Worm (Caenorhabditis elegans) whole organism, L4 larva: ENCODE data around the gene F40F8.12.

ENCODE experiments used
- D1046.2 ChIP-seq: fragments of 200-800 bp; sonication (Bioruptor generic); IDR thresholded peaks from 2 replicates; pipeline ENCODE4 v1.3.6; 2022; ENCODE audit warnings: missing genetic modification characterization, missing compliant biosample characterization
- F10B5.3 ChIP-seq: sonication (generic microtip); optimal IDR thresholded peaks from 2 replicates; lab custom pipeline; 2016; ENCODE audit warnings: mild to moderate bottlenecking, missing genetic modification characterization, missing compliant biosample characterization
- F26F4.8 ChIP-seq: fragments of 200-800 bp; sonication (Bioruptor generic); conservative IDR thresholded peaks from 2 replicates; pipeline ENCODE4 v1.3.6; 2022; ENCODE audit warnings: missing genetic modification characterization, missing compliant biosample characterization
- F49E8.2 ChIP-seq: sonication (generic microtip); optimal IDR thresholded peaks from 2 replicates; lab custom pipeline; 2016; ENCODE audit warnings: missing compliant biosample characterization, mild to moderate bottlenecking, missing genetic modification characterization, borderline replicate concordance
- R02D3.7 ChIP-seq: fragments of 150-350 bp; sonication (generic microtip); optimal IDR thresholded peaks from 3 replicates; lab custom pipeline; 2014; ENCODE audit warnings: missing biosample characterization, missing genetic modification characterization
- T26A8.4 ChIP-seq: fragments of 200-800 bp; sonication (Bioruptor generic); IDR thresholded peaks from 2 replicates; pipeline ENCODE4 v1.3.6; 2022; ENCODE audit warnings: missing genetic modification characterization, missing compliant biosample characterization
- Y105C5A.15 ChIP-seq: fragments of 200-800 bp; sonication (Bioruptor generic); IDR thresholded peaks from 2 replicates; pipeline ENCODE4 v1.3.6; 2022; ENCODE audit warnings: missing genetic modification characterization, missing compliant biosample characterization
- Y48G9A.11 ChIP-seq: fragments of 200-800 bp; sonication (Bioruptor generic); IDR thresholded peaks from 2 replicates; pipeline ENCODE4 v1.3.6; 2022; ENCODE audit warnings: missing genetic modification reagents, missing genetic modification characterization, missing compliant biosample characterization
- Y75B8A.6 ChIP-seq: fragments of 200-800 bp; sonication (Bioruptor generic); IDR thresholded peaks from 2 replicates; pipeline ENCODE4 v1.3.6; 2022; ENCODE audit warnings: missing genetic modification reagents, missing genetic modification characterization, missing compliant biosample characterization
- ZK337.2 ChIP-seq: fragments of 200-800 bp; sonication (Bioruptor generic); IDR thresholded peaks from 2 replicates; pipeline ENCODE4 v1.3.6; 2022; ENCODE audit warnings: missing genetic modification reagents, missing genetic modification characterization, missing compliant biosample characterization
- aly-2 ChIP-seq: sonication (generic microtip); optimal IDR thresholded peaks from 2 replicates; lab custom pipeline; 2018; ENCODE audit warnings: missing biosample characterization, missing genetic modification characterization
- ceh-20 ChIP-seq: fragments of 200-800 bp; sonication (Bioruptor generic); IDR thresholded peaks from 2 replicates; pipeline ENCODE4 v1.3.6; 2022; ENCODE audit warnings: missing genetic modification reagents, missing genetic modification characterization, missing compliant biosample characterization
- ceh-28 ChIP-seq: fragments of 150-350 bp; optimal IDR thresholded peaks from 2 replicates; lab custom pipeline; 2014; ENCODE audit warnings: missing biosample characterization, missing genetic modification reagents, missing genetic modification characterization
- ceh-32 ChIP-seq: sonication (generic microtip); optimal IDR thresholded peaks from 2 replicates; lab custom pipeline; 2016; ENCODE audit warnings: mild to moderate bottlenecking, missing genetic modification characterization, missing compliant biosample characterization; ENCODE audit not compliant: poor library complexity
- ceh-44 ChIP-seq: fragments of 200-800 bp; sonication (Bioruptor generic); IDR thresholded peaks from 2 replicates; pipeline ENCODE4 v1.3.6; 2022; ENCODE audit warnings: missing genetic modification reagents, missing genetic modification characterization, missing compliant biosample characterization
- ces-1 ChIP-seq: fragments of 150-350 bp; sonication (generic microtip); optimal IDR thresholded peaks from 4 replicates; lab custom pipeline; 2014; ENCODE audit warnings: missing biosample characterization, missing genetic modification reagents, missing genetic modification characterization
- daf-12 ChIP-seq: fragments of 150-350 bp; optimal IDR thresholded peaks from 2 replicates; lab custom pipeline; 2014; ENCODE audit warnings: missing biosample characterization, missing genetic modification reagents, missing genetic modification characterization
- daf-16 ChIP-seq, 3 experiments: sonication (generic microtip); optimal IDR thresholded peaks; 2 replicates each; lab custom pipeline; 2016 to 2017; ENCODE audit warnings: missing genetic modification characterization in 3 of 3, missing genetic modification reagents in 3 of 3, mild to moderate bottlenecking in 2 of 3, missing compliant biosample characterization in 2 of 3, missing biosample characterization in 1 of 3, moderate library complexity in 1 of 3
- daf-8 ChIP-seq: fragments of 200-800 bp; sonication (Bioruptor generic); IDR thresholded peaks from 2 replicates; pipeline ENCODE4 v1.3.6; 2022; ENCODE audit warnings: missing genetic modification characterization, missing compliant biosample characterization
- egl-27 ChIP-seq: sonication (generic microtip); optimal IDR thresholded peaks from 3 replicates; lab custom pipeline; 2017; ENCODE audit warnings: missing biosample characterization, missing genetic modification reagents, missing genetic modification characterization
- fkh-10 ChIP-seq: fragments of 150-350 bp; optimal IDR thresholded peaks from 2 replicates; lab custom pipeline; 2014; ENCODE audit warnings: missing biosample characterization, missing genetic modification reagents, missing genetic modification characterization
- hlh-30 ChIP-seq: sonication (generic microtip); optimal IDR thresholded peaks from 2 replicates; lab custom pipeline; 2017; ENCODE audit warnings: antibody characterized with exemption, mild to moderate bottlenecking, missing genetic modification characterization, missing compliant biosample characterization; ENCODE audit not compliant: insufficient read depth
- hmg-1.1 ChIP-seq: fragments of 200-800 bp; sonication (Bioruptor generic); IDR thresholded peaks from 2 replicates; pipeline ENCODE4 v1.3.6; 2022; ENCODE audit warnings: missing genetic modification reagents, missing genetic modification characterization, missing compliant biosample characterization
- lin-1 ChIP-seq: fragments of 200-800 bp; sonication (Bioruptor generic); IDR thresholded peaks from 2 replicates; pipeline ENCODE4 v1.3.6; 2022; ENCODE audit warnings: missing genetic modification reagents, missing genetic modification characterization, missing compliant biosample characterization
- lin-38 ChIP-seq: fragments of 200-800 bp; sonication (Bioruptor generic); IDR thresholded peaks from 2 replicates; pipeline ENCODE4 v1.3.6; 2022; ENCODE audit warnings: missing genetic modification reagents, missing genetic modification characterization, missing compliant biosample characterization
- lin-39 ChIP-seq: fragments of 150-350 bp; optimal IDR thresholded peaks from 2 replicates; lab custom pipeline; 2014; ENCODE audit warnings: missing biosample characterization, missing genetic modification reagents, missing genetic modification characterization
- lsy-2 ChIP-seq, 2 experiments: fragments of 150-350 bp in 1 of 2; sonication (generic microtip) in 1 of 2; optimal IDR thresholded peaks; 2 replicates each; lab custom pipeline; 2014 to 2017; ENCODE audit warnings: missing biosample characterization in 2 of 2, missing genetic modification characterization in 2 of 2
- madf-5 ChIP-seq, 2 experiments: fragments of 200-800 bp; sonication (Bioruptor generic); IDR thresholded peaks; 2 replicates each; pipeline ENCODE4 v1.3.6; 2022; ENCODE audit warnings: missing compliant biosample characterization in 2 of 2, missing genetic modification characterization in 2 of 2
- mdl-1 ChIP-seq, 2 experiments: fragments of 150-350 bp in 1 of 2; sonication (generic microtip) in 1 of 2; optimal IDR thresholded peaks; 2 replicates each; lab custom pipeline; 2014 to 2017; ENCODE audit warnings: missing biosample characterization in 2 of 2, missing genetic modification characterization in 2 of 2
- nhr-102 ChIP-seq: sonication (generic microtip); optimal IDR thresholded peaks from 2 replicates; lab custom pipeline; 2016; ENCODE audit warnings: mild to moderate bottlenecking, missing genetic modification characterization, moderate library complexity, missing compliant biosample characterization
- nhr-25 ChIP-seq: sonication (generic microtip); optimal IDR thresholded peaks from 2 replicates; lab custom pipeline; 2017; ENCODE audit warnings: missing genetic modification characterization, mild to moderate bottlenecking, missing compliant biosample characterization, antibody characterized with exemption, moderate library complexity, borderline replicate concordance; ENCODE audit not compliant: insufficient read depth
- nhr-28 ChIP-seq: fragments of 150-350 bp; optimal IDR thresholded peaks from 2 replicates; lab custom pipeline; 2014; ENCODE audit warnings: missing biosample characterization, missing genetic modification characterization
- nhr-42 ChIP-seq: fragments of 200-800 bp; sonication (Bioruptor generic); IDR thresholded peaks from 2 replicates; pipeline ENCODE4 v1.3.6; 2022; ENCODE audit warnings: missing genetic modification characterization, missing compliant biosample characterization
- nhr-48 ChIP-seq: sonication (generic microtip); optimal IDR thresholded peaks from 2 replicates; lab custom pipeline; 2016; ENCODE audit warnings: mild to moderate bottlenecking, missing genetic modification characterization, missing compliant biosample characterization
- nhr-6 ChIP-seq: fragments of 150-350 bp; optimal IDR thresholded peaks from 2 replicates; lab custom pipeline; 2014; ENCODE audit warnings: missing biosample characterization, missing genetic modification characterization
- nhr-76 ChIP-seq: fragments of 150-350 bp; optimal IDR thresholded peaks from 2 replicates; lab custom pipeline; 2014; ENCODE audit warnings: missing biosample characterization, missing genetic modification characterization
- php-3 ChIP-seq: fragments of 200-800 bp; sonication (Bioruptor generic); IDR thresholded peaks from 2 replicates; pipeline ENCODE4 v1.3.6; 2022; ENCODE audit warnings: missing genetic modification reagents, missing genetic modification characterization, missing compliant biosample characterization
- sdz-12 ChIP-seq: fragments of 200-800 bp; sonication (Bioruptor generic); optimal IDR thresholded peaks from 2 replicates; lab custom pipeline; 2018; ENCODE audit warnings: mild to moderate bottlenecking, missing genetic modification characterization, missing compliant biosample characterization
- set-16 ChIP-seq: fragments of 200-800 bp; sonication (Bioruptor generic); IDR thresholded peaks from 2 replicates; pipeline ENCODE4 v1.3.6; 2022; ENCODE audit warnings: missing genetic modification reagents, missing genetic modification characterization, missing compliant biosample characterization
- skn-1 ChIP-seq: fragments of 150-350 bp; optimal IDR thresholded peaks from 2 replicates; lab custom pipeline; 2014; ENCODE audit warnings: missing biosample characterization, missing genetic modification characterization
- snpc-1.2 ChIP-seq: fragments of 200-800 bp; sonication (Bioruptor generic); IDR thresholded peaks from 2 replicates; pipeline ENCODE4 v1.3.6; 2022; ENCODE audit warnings: missing genetic modification reagents, missing genetic modification characterization, missing compliant biosample characterization
- spr-3 ChIP-seq: fragments of 200-800 bp; sonication (Bioruptor generic); optimal IDR thresholded peaks from 2 replicates; lab custom pipeline; 2018; ENCODE audit warnings: mild to moderate bottlenecking, missing genetic modification characterization, missing compliant biosample characterization
- tag-97 ChIP-seq: fragments of 200-800 bp; sonication (Bioruptor generic); IDR thresholded peaks from 2 replicates; pipeline ENCODE4 v1.3.6; 2022; ENCODE audit warnings: missing genetic modification characterization, missing compliant biosample characterization
- tra-1 ChIP-seq: fragments of 200-800 bp; sonication (Bioruptor generic); IDR thresholded peaks from 2 replicates; pipeline ENCODE4 v1.3.6; 2022; ENCODE audit warnings: missing genetic modification reagents, missing genetic modification characterization, missing compliant biosample characterization
- unc-62 ChIP-seq, 3 experiments: fragments of 150-350 bp in 1 of 3; sonication (generic microtip); optimal IDR thresholded peaks in 2 of 3; peaks in 1 of 3; 1 replicate in 1 of 3; 2 replicates in 2 of 3; lab custom pipeline; 2014 to 2017; ENCODE audit warnings: missing biosample characterization in 3 of 3, missing genetic modification characterization in 3 of 3, missing genetic modification reagents in 3 of 3, missing genotype in 1 of 3
- vab-7 ChIP-seq: fragments of 200-800 bp; sonication (Bioruptor generic); IDR thresholded peaks from 2 replicates; pipeline ENCODE4 v1.3.6; 2022; ENCODE audit warnings: missing genetic modification reagents, missing genetic modification characterization, missing compliant biosample characterization
- zfp-3 ChIP-seq: fragments of 200-800 bp; sonication (Bioruptor generic); conservative IDR thresholded peaks from 2 replicates; pipeline ENCODE4 v1.3.6; 2022; ENCODE audit warnings: missing genetic modification reagents, missing genetic modification characterization, missing compliant biosample characterization
- zip-11 ChIP-seq: fragments of 200-800 bp; sonication (Bioruptor generic); IDR thresholded peaks from 2 replicates; pipeline ENCODE4 v1.3.6; 2022; ENCODE audit warnings: missing genetic modification characterization, missing compliant biosample characterization
- zip-2 ChIP-seq: fragments of 150-350 bp; optimal IDR thresholded peaks from 2 replicates; lab custom pipeline; 2014; ENCODE audit warnings: missing biosample characterization, missing genetic modification characterization
- ztf-11 ChIP-seq: fragments of 150-350 bp; optimal IDR thresholded peaks from 2 replicates; lab custom pipeline; 2014; ENCODE audit warnings: missing biosample characterization, missing genetic modification characterization
- ztf-7 ChIP-seq: fragments of 150-350 bp; optimal IDR thresholded peaks from 2 replicates; lab custom pipeline; 2014; ENCODE audit warnings: missing biosample characterization, missing genetic modification characterization

F40F8.12 gene

ce11 chrII:11103052-11103451 lies 26.6 kb upstream of the F40F8.12 start (continued):
- TF ChIP-seq ceh-44 (GFP tag; lab: Robert Waterston, UW) (no peak), ceh-20 (GFP tag; lab: Robert Waterston, UW) (no peak), hlh-30 (tag; lab: Kevin White, UChicago) (peak; percentile 81), hmg-1.1 (GFP tag; lab: Robert Waterston, UW) (peak; percentile 37; the same call in 1 of the 2 replicates), nhr-42 (GFP tag; lab: Robert Waterston, UW) (0 out of 2 replicates have a peak, but pooled peaks have one; percentile 11), mdl-1 (tag; optimal IDR thresholded peaks at IDR 0.05; lab: Kevin White, UChicago) (no peak), zip-11 (GFP tag; lab: Robert Waterston, UW) (no peak), unc-62 (GFP tag; optimal IDR thresholded peaks at IDR 0.05 in 1 of 2; lab: Kevin White, UChicago) (peak in 1 of 2 experiments; percentile 75), unc-62 (tag; optimal IDR thresholded peaks at IDR 0.05; lab: Kevin White, UChicago) (no peak), R02D3.7 (tag; lab: Kevin White, UChicago) (no peak), F10B5.3 (no peak), fkh-10 (GFP tag; lab: Kevin White, UChicago) (peak; percentile 29), skn-1 (tag; lab: Kevin White, UChicago) (no peak), ztf-11 (tag; lab: Kevin White, UChicago) (no peak), lsy-2 (tag; optimal IDR thresholded peaks at IDR 0.05; lab: Kevin White, UChicago) (peak in 1 of 2 experiments; percentile 85), nhr-102 (tag; lab: Kevin White, UChicago) (no peak), lin-1 (GFP tag; lab: Robert Waterston, UW) (no peak), nhr-48 (tag; lab: Kevin White, UChicago) (no peak), D1046.2 (GFP tag; lab: Robert Waterston, UW) (no peak), tra-1 (GFP tag; lab: Robert Waterston, UW) (no peak), daf-16 (GFP tag; optimal IDR thresholded peaks at IDR 0.05; lab: Kevin White, UChicago) (no peak), daf-16 (tag; optimal IDR thresholded peaks at IDR 0.05; lab: Kevin White, UChicago) (peak; percentile 59), lin-39 (tag; lab: Kevin White, UChicago) (no peak), Y48G9A.11 (GFP tag; lab: Robert Waterston, UW) (no peak), nhr-28 (tag; lab: Kevin White, UChicago) (peak; percentile 77), tag-97 (no peak), zip-2 (tag; lab: Kevin White, UChicago) (no peak), nhr-76 (tag; lab: Kevin White, UChicago) (no peak), aly-2 (tag; lab: Kevin White, UChicago) (no peak), spr-3 (GFP tag; lab: Kevin White, UChicago) (no peak), sdz-12 (GFP tag; lab: Kevin White, UChicago) (no peak), F49E8.2 (tag; lab: Kevin White, UChicago) (no peak), daf-8 (GFP tag; lab: Robert Waterston, UW) (no peak), daf-12 (tag; lab: Kevin White, UChicago) (no peak), Y105C5A.15 (GFP tag; lab: Robert Waterston, UW) (no peak), ztf-7 (tag; lab: Kevin White, UChicago) (no peak), zfp-3 (GFP tag; lab: Robert Waterston, UW) (no peak), egl-27 (tag; lab: Kevin White, UChicago) (no peak), lin-38 (GFP tag; lab: Robert Waterston, UW) (peak; percentile 83), nhr-25 (tag; lab: Kevin White, UChicago) (no peak), F26F4.8 (GFP tag; lab: Robert Waterston, UW) (no peak), vab-7 (GFP tag; lab: Robert Waterston, UW) (no peak), T26A8.4 (GFP tag; lab: Robert Waterston, UW) (no peak), nhr-6 (tag; lab: Kevin White, UChicago) (peak; percentile 76), ceh-32 (tag; lab: Kevin White, UChicago) (no peak), set-16 (no peak), Y75B8A.6 (GFP tag; lab: Robert Waterston, UW) (no peak), madf-5 (GFP tag; IDR thresholded peaks at IDR 0.05; lab: Robert Waterston, UW) (no peak), ceh-28 (tag; lab: Kevin White, UChicago) (no peak), snpc-1.2 (no peak), ZK337.2 (GFP tag; lab: Robert Waterston, UW) (no peak), ces-1 (no peak), php-3 (no peak)
